Worm (Caenorhabditis elegans): ENCODE results near the gene zak-1.

zak-1 gene

ce11 chrIII:6822790-6823189, 33.8 kb downstream of the zak-1 start:
- TF ChIP-seq ets-4 (tag; optimal IDR thresholded peaks at IDR 0.05), result no peak
- no peak for TF ChIP-seq C08G9.2 (tag; optimal IDR thresholded peaks at IDR 0.05)
- no peak for TF ChIP-seq elt-2 (tag; optimal IDR thresholded peaks at IDR 0.05)
- TF ChIP-seq fkh-10 (GFP tag; optimal IDR thresholded peaks at IDR 0.05), result no peak
- TF ChIP-seq lin-11 (tag; optimal IDR thresholded peaks at IDR 0.05), result no peak
- TF ChIP-seq ama-1 (optimal IDR thresholded peaks at IDR 0.05), result no peak
- TF ChIP-seq fkh-6 (tag; optimal IDR thresholded peaks at IDR 0.05), result no peak
- TF ChIP-seq ceh-14 (tag; optimal IDR thresholded peaks at IDR 0.05), result no peak
- TF ChIP-seq syd-9 (tag; optimal IDR thresholded peaks at IDR 0.05), result no peak
- TF ChIP-seq C38D4.7 (GFP tag; optimal IDR thresholded peaks at IDR 0.05), result no peak
- no peak for TF ChIP-seq odd-2 (tag; optimal IDR thresholded peaks at IDR 0.05)
- TF ChIP-seq ceh-24 (tag; optimal IDR thresholded peaks at IDR 0.05), result no peak
- TF ChIP-seq eyg-1 (tag; optimal IDR thresholded peaks at IDR 0.05), result no peak
- TF ChIP-seq ttx-3 (tag; optimal IDR thresholded peaks at IDR 0.05), result no peak
- TF ChIP-seq dve-1 (tag; optimal IDR thresholded peaks at IDR 0.05), result no peak

- no peak for TF ChIP-seq ceh-34 (tag; optimal IDR thresholded peaks at IDR 0.05)
- peak; percentile 69 for TF ChIP-seq unc-55 (GFP tag; optimal IDR thresholded peaks at IDR 0.05)
These were observed 36.1 kb downstream of the zak-1 start, which contains the start of gene ten-1 for ce11 chrIII:6820343-6820985. Gene ten-1 (plus strand): TSS chrIII:6820935.

- TF ChIP-seq pros-1 (tag; optimal IDR thresholded peaks at IDR 0.05), result no peak
- no peak for TF ChIP-seq dve-1 (tag; optimal IDR thresholded peaks at IDR 0.05)
- TF ChIP-seq odd-2 (tag; optimal IDR thresholded peaks at IDR 0.05), result no peak
- TF ChIP-seq sox-2 (GFP tag; IDR thresholded peaks at IDR 0.05), result no peak
- TF ChIP-seq ets-4 (tag; optimal IDR thresholded peaks at IDR 0.05), result no peak
- TF ChIP-seq elt-2 (tag; optimal IDR thresholded peaks at IDR 0.05), result peak; percentile 68
- no peak for TF ChIP-seq ceh-14 (tag; optimal IDR thresholded peaks at IDR 0.05)
These were observed 37.2 kb downstream of the zak-1 start, which contains the start of gene F28F5.6 for ce11 chrIII:6819322-6819901. Gene F28F5.6 (minus strand): TSS chrIII:6819372.

- no peak for TF ChIP-seq K02D7.2 (tag; optimal IDR thresholded peaks at IDR 0.05)
- TF ChIP-seq hlh-6 (tag; optimal IDR thresholded peaks at IDR 0.05), result no peak
- no peak for TF ChIP-seq sdc-2 (tag; optimal IDR thresholded peaks at IDR 0.05)
- TF ChIP-seq syd-9 (tag; optimal IDR thresholded peaks at IDR 0.05), result no peak
- no peak for TF ChIP-seq pqm-1 (tag; optimal IDR thresholded peaks at IDR 0.05)
- TF ChIP-seq ama-1 (optimal IDR thresholded peaks at IDR 0.05), result no peak
- TF ChIP-seq pha-2 (tag; optimal IDR thresholded peaks at IDR 0.05), result no peak
- TF ChIP-seq hlh-13 (GFP tag; optimal IDR thresholded peaks at IDR 0.05), result no peak
- no peak for TF ChIP-seq lin-11 (tag; optimal IDR thresholded peaks at IDR 0.05)
- TF ChIP-seq C38D4.7 (GFP tag; optimal IDR thresholded peaks at IDR 0.05), result no peak
- no peak for TF ChIP-seq tbx-2 (tag; optimal IDR thresholded peaks at IDR 0.05)
- no peak for TF ChIP-seq Y22D7AL.16 (tag; optimal IDR thresholded peaks at IDR 0.05)
- TF ChIP-seq unc-42 (tag; optimal IDR thresholded peaks at IDR 0.05), result no peak
- no peak for TF ChIP-seq pat-9 (tag; optimal IDR thresholded peaks at IDR 0.05)
- TF ChIP-seq ceh-18 (tag; optimal IDR thresholded peaks at IDR 0.05), result no peak
- no peak for TF ChIP-seq fax-1 (tag; optimal IDR thresholded peaks at IDR 0.05)
- no peak for TF ChIP-seq zip-5 (tag; optimal IDR thresholded peaks at IDR 0.05)
- no peak for TF ChIP-seq ahr-1 (tag; optimal IDR thresholded peaks at IDR 0.05)
- no peak for TF ChIP-seq npax-4 (tag; optimal IDR thresholded peaks at IDR 0.05)
These were observed 38.6 kb downstream of the zak-1 start for ce11 chrIII:6818037-6818436.

- TF ChIP-seq ceh-24 (tag; optimal IDR thresholded peaks at IDR 0.05) (no peak), nhr-11 (tag; optimal IDR thresholded peaks at IDR 0.05) (no peak)
These were observed 39.7 kb downstream of the zak-1 start, which contains the start of gene F28F5.4 for ce11 chrIII:6816930-6817329. Gene F28F5.4 (minus strand): TSS chrIII:6817033.
